Fruit fly (Drosophila melanogaster): ENCODE measurements around the gene Ncoa6.
A peak's percentile ranks its signal among the peaks of the same experiment; 100 is the strongest.

Ncoa6 gene

DNA sequence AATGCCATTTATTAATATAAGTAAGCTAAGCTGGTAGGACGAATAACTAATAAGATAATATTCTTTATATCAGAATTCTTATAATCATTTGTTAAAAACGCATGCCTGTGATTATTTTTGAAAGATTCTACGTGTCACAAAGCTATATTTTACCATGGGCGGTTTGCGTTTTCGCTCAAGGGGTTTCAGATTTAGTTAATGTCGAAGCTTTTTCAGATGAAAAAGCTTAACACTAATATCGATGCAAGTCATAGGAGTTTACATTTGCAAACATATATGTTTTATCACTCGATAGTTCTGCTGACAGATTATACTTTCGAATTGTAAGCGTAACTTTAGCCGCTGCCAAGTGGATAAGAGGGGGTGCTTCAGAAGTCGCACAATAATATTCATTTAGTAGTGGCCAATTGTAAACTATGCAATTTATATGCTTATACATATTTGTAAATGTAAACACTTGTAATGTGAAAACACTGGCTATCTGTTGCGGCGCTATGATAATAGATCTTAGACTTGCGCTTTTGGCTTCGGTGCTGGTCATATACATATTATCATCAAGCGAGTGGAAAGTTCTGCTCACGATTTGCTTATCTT is 14.6 kb upstream of the Ncoa6 start:
- TF ChIP-seq CG12605 (GFP tag; IDR thresholded peaks at IDR 0.05) (no peak), gl (tag; optimal IDR thresholded peaks at IDR 0.05) (no peak), CG17806 (tag; optimal IDR thresholded peaks at IDR 0.05) (no peak), CG15710 (tag; optimal IDR thresholded peaks at IDR 0.05) (no peak), D1 (tag; optimal IDR thresholded peaks at IDR 0.05) (no peak), Pif1B (GFP tag; optimal IDR thresholded peaks at IDR 0.05) (no peak), CG13204 (GFP tag; optimal IDR thresholded peaks at IDR 0.05) (no peak), CG9948 (tag; optimal IDR thresholded peaks at IDR 0.05) (no peak), Ets98B (GFP tag; IDR thresholded peaks at IDR 0.05) (no peak), fd96Ca (GFP tag; IDR thresholded peaks at IDR 0.05) (no peak), CG32121 (GFP tag; IDR thresholded peaks at IDR 0.05) (no peak), Snoo (tag; optimal IDR thresholded peaks at IDR 0.05) (no peak)

DNA sequence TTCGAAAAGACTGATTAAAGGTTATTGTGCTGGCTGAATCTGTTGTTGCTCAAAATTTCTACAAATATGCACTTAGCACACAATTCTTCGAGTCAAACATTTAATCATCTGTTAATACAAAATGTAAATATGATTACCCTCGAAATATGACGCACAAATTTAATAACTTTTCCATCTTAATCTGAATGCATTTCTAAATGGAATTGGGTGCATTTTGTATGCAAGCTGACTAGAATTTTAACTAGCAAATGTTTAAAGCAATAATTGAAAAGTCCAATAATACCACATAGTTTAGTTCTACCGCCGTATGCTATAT is 12.2 kb upstream of the Ncoa6 start:
- TF ChIP-seq D1 (tag; optimal IDR thresholded peaks at IDR 0.05), result no peak
- no peak for TF ChIP-seq fd96Ca (GFP tag; IDR thresholded peaks at IDR 0.05)
- no peak for TF ChIP-seq Pif1A (GFP tag; optimal IDR thresholded peaks at IDR 0.05)

DNA sequence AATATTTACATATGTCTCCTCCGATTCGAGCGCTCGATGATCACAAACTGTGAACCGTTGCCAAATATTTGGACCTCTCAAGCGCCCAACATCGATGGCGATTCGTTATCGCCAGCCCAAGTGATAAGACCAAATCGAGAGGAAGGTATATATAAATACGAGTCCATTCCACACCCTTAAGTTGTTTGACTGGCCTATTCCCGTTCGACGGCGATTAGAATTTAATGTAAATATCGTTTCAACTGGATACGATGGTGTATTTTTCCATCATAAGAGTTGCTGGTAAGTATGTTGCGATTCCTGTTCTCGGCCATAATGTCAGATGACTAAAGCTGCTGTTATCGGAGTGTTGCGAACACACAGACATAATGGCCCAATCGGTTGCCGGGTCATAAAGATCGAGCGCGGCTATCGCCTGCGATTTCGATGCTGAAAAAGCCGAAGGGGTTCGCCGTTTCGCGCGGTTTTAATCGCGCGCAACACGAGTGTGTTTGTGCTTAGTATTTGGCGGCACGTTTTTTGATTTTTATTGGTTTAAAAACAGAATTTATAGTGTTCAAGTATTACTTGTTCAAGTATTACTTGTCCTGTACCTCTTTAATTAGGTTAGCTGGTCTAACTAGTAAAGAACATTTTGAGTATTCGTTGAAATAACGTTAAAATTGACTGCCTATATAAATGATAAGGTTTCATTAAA is 11.7 kb upstream of the Ncoa6 start, which contains the start of gene fusl:
TSS of gene fusl (minus strand) at position 50 of the 697 bp plus-strand sequence.
- TF ChIP-seq Snoo (tag; optimal IDR thresholded peaks at IDR 0.05) (no peak), CG12605 (GFP tag; IDR thresholded peaks at IDR 0.05) (no peak), Ets98B (GFP tag; IDR thresholded peaks at IDR 0.05) (no peak), CG32121 (GFP tag; IDR thresholded peaks at IDR 0.05) (no peak), CG9948 (tag; optimal IDR thresholded peaks at IDR 0.05) (no peak), EcR (GFP tag; optimal IDR thresholded peaks at IDR 0.05) (no peak), CG14655 (GFP tag; optimal IDR thresholded peaks at IDR 0.05) (no peak), CG8159 (tag; optimal IDR thresholded peaks at IDR 0.05) (no peak), Pif1A (GFP tag; optimal IDR thresholded peaks at IDR 0.05) (no peak), rn (GFP tag; IDR thresholded peaks at IDR 0.05) (no peak), CG17806 (tag; optimal IDR thresholded peaks at IDR 0.05) (no peak), gl (tag; optimal IDR thresholded peaks at IDR 0.05) (no peak), Pif1B (GFP tag; optimal IDR thresholded peaks at IDR 0.05) (no peak)

DNA sequence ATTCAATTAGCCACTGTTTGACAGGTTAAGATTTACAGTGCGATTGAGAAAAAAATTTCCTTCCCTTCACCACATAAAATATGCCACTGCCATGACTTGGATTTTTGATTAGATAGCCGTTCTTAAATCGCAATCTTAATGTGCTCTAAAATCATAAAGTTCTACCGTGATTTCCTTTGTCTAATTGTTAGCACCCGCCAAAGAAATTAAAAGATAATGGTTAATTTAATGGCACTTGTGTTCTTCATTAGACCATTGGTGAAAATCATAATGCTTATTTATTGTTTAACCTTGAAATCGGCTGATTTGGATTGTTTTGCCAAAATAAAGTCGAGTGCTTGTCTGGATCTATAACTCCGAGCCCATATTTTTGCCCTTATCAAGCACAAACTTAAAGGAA is 10.7 kb upstream of the Ncoa6 start:
- TF ChIP-seq CG8301 (tag; optimal IDR thresholded peaks at IDR 0.05) (no peak), EcR (GFP tag; optimal IDR thresholded peaks at IDR 0.05) (no peak), Pif1A (GFP tag; optimal IDR thresholded peaks at IDR 0.05) (no peak), CG9948 (tag; optimal IDR thresholded peaks at IDR 0.05) (no peak), CG4496 (GFP tag; IDR thresholded peaks at IDR 0.05) (no peak), CG15710 (tag; optimal IDR thresholded peaks at IDR 0.05) (no peak), CG13204 (GFP tag; optimal IDR thresholded peaks at IDR 0.05) (no peak), Pif1B (GFP tag; optimal IDR thresholded peaks at IDR 0.05) (no peak), Ets98B (GFP tag; IDR thresholded peaks at IDR 0.05) (no peak), Snoo (tag; optimal IDR thresholded peaks at IDR 0.05) (no peak), CG32121 (GFP tag; IDR thresholded peaks at IDR 0.05) (no peak), CG12605 (GFP tag; IDR thresholded peaks at IDR 0.05) (no peak), D1 (tag; optimal IDR thresholded peaks at IDR 0.05) (no peak), CG14655 (GFP tag; optimal IDR thresholded peaks at IDR 0.05) (no peak)

DNA sequence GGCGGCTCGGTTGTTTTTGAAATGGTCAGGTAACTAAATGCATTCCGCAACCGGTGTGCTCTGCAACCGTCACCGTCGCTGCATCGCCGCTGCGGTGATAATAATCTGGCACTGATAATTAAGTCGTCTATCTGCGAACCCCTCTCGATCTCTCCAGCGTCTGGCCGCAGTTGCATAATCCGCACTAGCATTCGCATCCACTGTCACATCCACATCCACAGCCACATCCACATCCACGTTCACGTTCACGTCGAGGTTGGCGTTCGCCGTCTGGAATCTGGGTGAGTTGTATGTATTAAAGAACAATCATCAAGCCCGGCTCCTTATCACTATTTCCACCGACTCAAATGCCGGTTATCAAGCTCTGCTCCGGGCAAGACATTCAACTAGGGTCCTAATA is 6.1 kb upstream of the Ncoa6 start:
- TF ChIP-seq EcR (GFP tag; optimal IDR thresholded peaks at IDR 0.05) (peak; percentile 3), CG17806 (tag; optimal IDR thresholded peaks at IDR 0.05) (no peak), CG15710 (tag; optimal IDR thresholded peaks at IDR 0.05) (no peak), CG12605 (GFP tag; IDR thresholded peaks at IDR 0.05) (no peak), CG13204 (GFP tag; optimal IDR thresholded peaks at IDR 0.05) (peak; percentile 57)

DNA sequence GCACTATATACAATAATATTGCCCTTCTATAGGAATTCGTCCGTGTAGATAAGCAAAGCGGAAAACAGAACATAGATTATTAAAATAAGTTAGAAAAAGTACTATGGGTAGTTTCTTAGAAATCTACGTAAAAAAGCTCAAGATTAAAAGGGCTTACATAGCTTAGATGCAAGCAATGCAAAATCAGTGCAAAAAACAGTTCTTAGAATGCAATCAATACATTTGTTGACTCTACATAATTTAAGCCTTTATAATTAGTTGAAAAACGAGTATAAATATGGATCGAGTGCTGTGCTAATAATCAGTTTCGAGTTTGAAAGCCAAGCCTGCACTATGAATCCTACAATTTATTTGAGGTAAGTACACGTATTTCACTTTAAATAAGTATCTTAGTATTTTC is 3.1 kb upstream of the Ncoa6 start, which contains the start of gene TotM:
TSS of gene TotM (plus strand) at position 301 of the 400 bp plus-strand sequence.
- TF ChIP-seq CG14655 (GFP tag; optimal IDR thresholded peaks at IDR 0.05), result no peak
- TF ChIP-seq D1 (tag; optimal IDR thresholded peaks at IDR 0.05), result no peak
- no peak for TF ChIP-seq CG17806 (tag; optimal IDR thresholded peaks at IDR 0.05)
- TF ChIP-seq CG15710 (tag; optimal IDR thresholded peaks at IDR 0.05), result no peak
- no peak for TF ChIP-seq Pif1B (GFP tag; optimal IDR thresholded peaks at IDR 0.05)
- no peak for TF ChIP-seq CG12605 (GFP tag; IDR thresholded peaks at IDR 0.05)
- no peak for TF ChIP-seq Snoo (tag; optimal IDR thresholded peaks at IDR 0.05)
- no peak for TF ChIP-seq rn (GFP tag; IDR thresholded peaks at IDR 0.05)

DNA sequence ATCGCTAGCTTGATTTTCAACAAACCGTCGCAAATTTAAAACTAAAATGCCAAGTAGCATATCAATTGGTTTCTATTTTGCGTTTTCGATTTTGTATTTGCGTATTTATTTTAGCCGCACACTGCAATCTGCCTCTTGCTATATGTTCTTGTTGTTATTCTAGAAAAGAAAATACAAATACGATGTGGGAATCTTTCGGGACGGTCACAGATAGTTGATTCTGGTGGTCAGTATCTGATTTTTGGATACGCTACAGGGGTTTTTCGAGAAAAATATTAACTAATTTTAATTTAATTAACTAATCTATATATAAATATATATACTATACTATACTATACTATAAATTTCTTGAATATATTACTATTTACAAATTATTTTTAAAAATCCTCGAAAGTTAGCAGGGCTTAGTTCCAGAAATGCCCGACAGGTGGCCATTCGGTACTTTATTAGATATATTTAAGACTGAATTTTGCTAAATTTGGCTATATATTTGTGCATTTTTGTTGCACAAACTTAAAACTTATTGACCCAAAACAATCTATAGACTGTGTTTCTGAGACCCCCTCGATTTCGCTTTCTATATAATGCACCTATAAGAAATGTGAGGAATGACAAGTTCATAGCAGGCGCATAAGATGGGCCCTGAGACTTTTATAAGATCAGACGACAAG is 2.5 kb upstream of the Ncoa6 start, which contains the start of gene CG14022:
TSS of gene CG14022 (minus strand) at position 51 of the 671 bp plus-strand sequence.
- TF ChIP-seq CG4496 (GFP tag; IDR thresholded peaks at IDR 0.05) (no peak), CG14655 (GFP tag; optimal IDR thresholded peaks at IDR 0.05) (peak; percentile 2), Pif1B (GFP tag; optimal IDR thresholded peaks at IDR 0.05) (no peak), CG15710 (tag; optimal IDR thresholded peaks at IDR 0.05) (no peak)
